Fruit fly (Drosophila melanogaster) whole organism, embryonic: ENCODE data around the gene CG34398.

Source experiments
- BtbVII ChIP-seq: fragments of 200-800 bp; sonication (Bioruptor generic); optimal IDR thresholded peaks from 3 replicates; lab custom pipeline; 2017; ENCODE audit warnings: missing biosample characterization, mild to moderate bottlenecking, missing genetic modification characterization
- CG10366 ChIP-seq: fragments of 200-800 bp; sonication (Bioruptor generic); IDR thresholded peaks from 2 replicates; pipeline ENCODE4 v1.3.6; 2022; ENCODE audit warnings: missing biosample characterization, missing genetic modification characterization
- CG10979 ChIP-seq: fragments of 200-800 bp; sonication (Bioruptor generic); optimal IDR thresholded peaks from 2 replicates; lab custom pipeline; 2018; ENCODE audit warnings: missing biosample characterization, mild to moderate bottlenecking, missing genetic modification characterization, moderate library complexity
- CG11696 ChIP-seq: fragments of 200-800 bp; sonication (Bioruptor generic); IDR thresholded peaks from 2 replicates; pipeline ENCODE4 v1.3.6; 2022; ENCODE audit warnings: missing biosample characterization, missing genetic modification characterization
- CG11723 ChIP-seq: fragments of 200-800 bp; sonication (Bioruptor generic); optimal IDR thresholded peaks from 2 replicates; lab custom pipeline; 2017; ENCODE audit warnings: missing biosample characterization, mild to moderate bottlenecking, missing genetic modification characterization
- CG12769 ChIP-seq: fragments of 200-800 bp; sonication (Bioruptor generic); optimal IDR thresholded peaks from 2 replicates; lab custom pipeline; 2019; ENCODE audit warnings: missing biosample characterization, mild to moderate bottlenecking, missing genetic modification characterization, moderate library complexity
- CG12942 ChIP-seq: fragments of 200-800 bp; sonication (Bioruptor generic); optimal IDR thresholded peaks from 3 replicates; lab custom pipeline; 2016; ENCODE audit warnings: missing biosample characterization, missing genetic modification characterization
- CG17186 ChIP-seq: fragments of 200-800 bp; sonication (Bioruptor generic); optimal IDR thresholded peaks from 3 replicates; lab custom pipeline; 2017; ENCODE audit warnings: missing biosample characterization, missing genetic modification reagents, missing genetic modification characterization
- CG17829 ChIP-seq: fragments of 200-800 bp; optimal IDR thresholded peaks from 2 replicates; lab custom pipeline; 2019; ENCODE audit warnings: missing biosample characterization, mild to moderate bottlenecking, missing genetic modification characterization, moderate library complexity
- CG18011 ChIP-seq: fragments of 200-800 bp; sonication (Bioruptor generic); optimal IDR thresholded peaks from 2 replicates; lab custom pipeline; 2017; ENCODE audit warnings: missing biosample characterization, missing genetic modification characterization, mild to moderate bottlenecking, moderate library complexity, missing genotype
- CG2129 ChIP-seq: fragments of 200-800 bp; sonication (Bioruptor generic); IDR thresholded peaks from 2 replicates; pipeline ENCODE4 v1.3.6; 2022; ENCODE audit warnings: missing biosample characterization, missing genetic modification characterization; ENCODE audit not compliant: partially characterized antibody
- CG30020 ChIP-seq: fragments of 200-800 bp; optimal IDR thresholded peaks from 2 replicates; lab custom pipeline; 2019; ENCODE audit warnings: missing biosample characterization, mild to moderate bottlenecking, missing genetic modification characterization, moderate library complexity
- CG33213 ChIP-seq: fragments of 200-800 bp; sonication (Bioruptor generic); optimal IDR thresholded peaks from 3 replicates; lab custom pipeline; 2016; ENCODE audit warnings: missing biosample characterization, missing genetic modification characterization
- CG4730 ChIP-seq: fragments of 200-800 bp; sonication (Bioruptor generic); IDR thresholded peaks from 2 replicates; pipeline ENCODE4 v1.3.6; 2022; ENCODE audit warnings: missing biosample characterization, missing genetic modification characterization
- CG6175 ChIP-seq: fragments of 200-800 bp; sonication (Bioruptor generic); IDR thresholded peaks from 3 replicates; pipeline ENCODE4 v1.3.6; 2022; ENCODE audit warnings: missing biosample characterization, missing genetic modification characterization
- CG7357 ChIP-seq: fragments of 200-800 bp; sonication (Bioruptor generic); IDR thresholded peaks from 3 replicates; pipeline ENCODE4 v1.3.6; 2022; ENCODE audit warnings: missing biosample characterization, missing genetic modification characterization
- CG7963 ChIP-seq: fragments of 200-800 bp; sonication (Bioruptor generic); IDR thresholded peaks from 3 replicates; pipeline ENCODE4 v1.3.6; 2022; ENCODE audit warnings: missing biosample characterization, missing genetic modification characterization; ENCODE audit not compliant: partially characterized antibody
- CG8281 ChIP-seq: fragments of 200-800 bp; sonication (Bioruptor generic); optimal IDR thresholded peaks from 2 replicates; lab custom pipeline; 2018; ENCODE audit warnings: missing biosample characterization, mild to moderate bottlenecking, missing genetic modification characterization, moderate library complexity
- Chrac-16 ChIP-seq: fragments of 200-800 bp; sonication (Bioruptor generic); optimal IDR thresholded peaks from 3 replicates; lab custom pipeline; 2016; ENCODE audit warnings: missing biosample characterization, missing genetic modification characterization
- Dip3 ChIP-seq: fragments of 200-800 bp; sonication (Bioruptor generic); optimal IDR thresholded peaks from 3 replicates; lab custom pipeline; 2016; ENCODE audit warnings: missing biosample characterization, missing genetic modification characterization
- Dp ChIP-seq: fragments of 200-800 bp; sonication (Bioruptor generic); optimal IDR thresholded peaks from 2 replicates; lab custom pipeline; 2018; ENCODE audit warnings: missing biosample characterization, mild to moderate bottlenecking, missing genetic modification characterization, moderate library complexity
- H15 ChIP-seq: fragments of 200-800 bp; sonication (Bioruptor generic); IDR thresholded peaks from 3 replicates; pipeline ENCODE4 v1.3.6; 2022; ENCODE audit warnings: missing biosample characterization, missing genetic modification characterization
- HLH54F ChIP-seq: fragments of 200-800 bp; sonication (Bioruptor generic); optimal IDR thresholded peaks from 3 replicates; lab custom pipeline; 2016; ENCODE audit warnings: missing biosample characterization, missing genetic modification characterization
- Hmx ChIP-seq: fragments of 200-800 bp; sonication (Bioruptor generic); optimal IDR thresholded peaks from 2 replicates; lab custom pipeline; 2016; ENCODE audit warnings: missing biosample characterization, missing genetic modification characterization
- Jarid2 ChIP-seq: fragments of 200-800 bp; sonication (Bioruptor generic); optimal IDR thresholded peaks from 3 replicates; lab custom pipeline; 2017; ENCODE audit warnings: mild to moderate bottlenecking, missing biosample characterization, missing genetic modification reagents, missing genetic modification characterization
- Lim3 ChIP-seq: fragments of 200-800 bp; sonication (Bioruptor generic); IDR thresholded peaks from 2 replicates; pipeline ENCODE4 v1.3.6; 2022; ENCODE audit warnings: missing biosample characterization, missing genetic modification characterization
- Med ChIP-seq: fragments of 200-800 bp; sonication (Bioruptor generic); peaks from one replicate; lab custom pipeline; 2016; ENCODE audit warnings: missing biosample characterization, missing genetic modification characterization, mild to moderate bottlenecking, inconsistent platforms, moderate library complexity
- Nf-YA ChIP-seq: fragments of 200-800 bp; sonication (Bioruptor generic); IDR thresholded peaks from 2 replicates; pipeline ENCODE4 v1.3.6; 2022; ENCODE audit warnings: missing biosample characterization, missing genetic modification characterization
- Poxn ChIP-seq: fragments of 200-800 bp; sonication (Bioruptor generic); IDR thresholded peaks from 2 replicates; pipeline ENCODE4 v1.3.6; 2022; ENCODE audit warnings: missing biosample characterization, missing genetic modification characterization
- Ptx1 ChIP-seq: fragments of 200-800 bp; sonication (Bioruptor generic); IDR thresholded peaks from 2 replicates; pipeline ENCODE4 v1.3.6; 2022; ENCODE audit warnings: missing biosample characterization, missing genetic modification characterization
- Taf1 ChIP-seq: fragments of 200-800 bp; sonication (Bioruptor generic); IDR thresholded peaks from 2 replicates; pipeline ENCODE4 v1.3.6; 2022; ENCODE audit warnings: missing biosample characterization, missing genetic modification characterization
- Trl ChIP-seq, 3 experiments: fragments of >200 bp in 2 of 3; fragments of 200-800 bp in 1 of 3; sonication (Bioruptor generic) in 1 of 3; optimal IDR thresholded peaks; 2 replicates in 1 of 3; 3 replicates in 2 of 3; lab custom pipeline; 2016 to 2017; ENCODE audit warnings: missing biosample characterization in 1 of 3, missing genetic modification characterization in 1 of 3
- Xrp1 ChIP-seq: fragments of 200-800 bp; sonication (Bioruptor generic); IDR thresholded peaks from 2 replicates; pipeline ENCODE4 v1.3.6; 2022; ENCODE audit warnings: missing biosample characterization, missing genetic modification characterization
- btn ChIP-seq: fragments of 200-800 bp; sonication (Bioruptor generic); optimal IDR thresholded peaks from 2 replicates; lab custom pipeline; 2016; ENCODE audit warnings: missing biosample characterization, missing genetic modification characterization
- cato ChIP-seq: fragments of 200-800 bp; sonication (Bioruptor generic); optimal IDR thresholded peaks from 2 replicates; lab custom pipeline; 2016; ENCODE audit warnings: missing biosample characterization, missing genetic modification characterization, borderline replicate concordance
- dysf ChIP-seq: fragments of 200-800 bp; sonication (Bioruptor generic); IDR thresholded peaks from 3 replicates; pipeline ENCODE4 v1.3.6; 2022; ENCODE audit warnings: missing biosample characterization, missing genetic modification characterization
- eve ChIP-seq, 2 experiments: fragments of >200 bp; optimal IDR thresholded peaks; 2 replicates each; lab custom pipeline; 2017; ENCODE audit warnings: missing biosample characterization in 2 of 2, missing genetic modification characterization in 2 of 2
- gt ChIP-seq: fragments of 200-800 bp; sonication (Bioruptor generic); IDR thresholded peaks from 2 replicates; pipeline ENCODE4 v1.3.6; 2022; ENCODE audit warnings: missing biosample characterization, missing genetic modification characterization
- inv ChIP-seq: fragments of 200-800 bp; sonication (Bioruptor generic); IDR thresholded peaks from 2 replicates; pipeline ENCODE4 v1.3.6; 2022; ENCODE audit warnings: missing biosample characterization, missing genetic modification characterization; ENCODE audit not compliant: partially characterized antibody
- jumu ChIP-seq: fragments of 200-800 bp; sonication (Bioruptor generic); optimal IDR thresholded peaks from 3 replicates; lab custom pipeline; 2016; ENCODE audit warnings: missing biosample characterization, missing genetic modification characterization
- klu ChIP-seq: fragments of 200-800 bp; sonication (Bioruptor generic); IDR thresholded peaks from 2 replicates; pipeline ENCODE4 v1.3.6; 2022; ENCODE audit warnings: missing biosample characterization, missing genetic modification characterization
- lbe ChIP-seq: fragments of 200-800 bp; sonication (Bioruptor generic); optimal IDR thresholded peaks from 2 replicates; lab custom pipeline; 2016; ENCODE audit warnings: missing biosample characterization, mild to moderate bottlenecking, missing genetic modification characterization
- luna ChIP-seq: fragments of 200-800 bp; sonication (Bioruptor generic); optimal IDR thresholded peaks from 2 replicates; lab custom pipeline; 2016; ENCODE audit warnings: missing biosample characterization, missing genetic modification characterization
- onecut ChIP-seq: fragments of 200-800 bp; sonication (Bioruptor generic); IDR thresholded peaks from 2 replicates; pipeline ENCODE4 v1.3.6; 2022; ENCODE audit warnings: missing biosample characterization, missing genetic modification characterization
- org-1 ChIP-seq: fragments of 200-800 bp; sonication (Bioruptor generic); optimal IDR thresholded peaks from 2 replicates; lab custom pipeline; 2017; ENCODE audit warnings: missing biosample characterization, missing genetic modification characterization
- sens-2 ChIP-seq: fragments of 200-800 bp; sonication (Bioruptor generic); IDR thresholded peaks from 2 replicates; pipeline ENCODE4 v1.3.6; 2022; ENCODE audit warnings: missing biosample characterization, missing genetic modification characterization
- tgo ChIP-seq: fragments of 200-800 bp; sonication (Bioruptor generic); IDR thresholded peaks from 3 replicates; pipeline ENCODE4 v1.3.6; 2022; ENCODE audit warnings: missing biosample characterization, missing genetic modification characterization
- tll ChIP-seq, 2 experiments: fragments of 200-800 bp in 1 of 2; fragments of >200 bp in 1 of 2; sonication (Bioruptor generic) in 1 of 2; optimal IDR thresholded peaks; 2 replicates each; lab custom pipeline; 2017 to 2019; ENCODE audit warnings: missing biosample characterization in 2 of 2, missing genetic modification characterization in 2 of 2, mild to moderate bottlenecking in 1 of 2, moderate library complexity in 1 of 2
- trem ChIP-seq: fragments of 200-800 bp; optimal IDR thresholded peaks from 3 replicates; lab custom pipeline; 2019; ENCODE audit warnings: missing biosample characterization, mild to moderate bottlenecking, missing genetic modification characterization, moderate library complexity
- tup ChIP-seq: fragments of 200-800 bp; sonication (Bioruptor generic); optimal IDR thresholded peaks from 2 replicates; lab custom pipeline; 2016; ENCODE audit warnings: missing biosample characterization, mild to moderate bottlenecking, missing genetic modification characterization, moderate library complexity
- wor ChIP-seq: fragments of 200-800 bp; sonication (Bioruptor generic); IDR thresholded peaks from 2 replicates; pipeline ENCODE4 v1.3.6; 2022; ENCODE audit warnings: missing biosample characterization, missing genetic modification characterization
- zen ChIP-seq: fragments of 200-800 bp; sonication (Bioruptor generic); optimal IDR thresholded peaks from 3 replicates; lab custom pipeline; 2018; ENCODE audit warnings: missing biosample characterization, mild to moderate bottlenecking, missing genetic modification characterization, moderate library complexity

CG34398 gene

DNA sequence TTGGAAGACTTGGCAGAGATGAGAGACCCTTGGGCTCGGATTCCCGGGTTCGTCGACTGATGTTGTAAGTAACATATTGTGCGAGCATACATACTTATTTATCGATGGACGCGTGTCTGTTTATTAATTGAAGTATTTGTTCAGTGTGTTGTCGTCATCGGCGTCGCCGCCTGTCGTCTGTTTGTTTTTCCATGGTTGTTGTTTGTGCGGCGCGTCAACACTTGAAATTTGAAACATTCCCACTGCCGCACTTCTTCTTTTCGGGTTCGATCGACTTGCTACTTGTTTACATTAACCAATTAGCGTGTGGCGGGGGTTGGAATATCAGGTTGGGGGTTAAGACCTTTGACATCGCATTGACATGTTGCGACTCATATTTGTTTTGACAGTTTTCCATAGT, 46.4 kb upstream of the CG34398 start (continued):
- TF ChIP-seq CG11696 (GFP tag; lab: Robert Waterston, UW) (no peak), CG11723 (GFP tag; lab: Kevin White, UChicago) (peak; percentile 56), CG10366 (GFP tag; lab: Robert Waterston, UW) (no peak), btn (GFP tag; lab: Kevin White, UChicago) (peak; percentile 54), Poxn (GFP tag; lab: Robert Waterston, UW) (no peak), tll (GFP tag; optimal IDR thresholded peaks at IDR 0.05; lab: Kevin White, UChicago) (peak in 1 of 2 experiments; percentile 95), Trl (optimal IDR thresholded peaks at IDR 0.05; lab: Kevin White, UChicago) (no peak), Trl (GFP tag; optimal IDR thresholded peaks at IDR 0.05; lab: Kevin White, UChicago) (peak; percentile 77), Dip3 (GFP tag; lab: Kevin White, UChicago) (no peak), H15 (no peak), lbe (GFP tag; lab: Kevin White, UChicago) (no peak), Jarid2 (GFP tag; lab: Kevin White, UChicago) (peak; percentile 62), CG8281 (tag; lab: Kevin White, UChicago) (peak; percentile 44), onecut (GFP tag; lab: Robert Waterston, UW) (peak; percentile 67), Xrp1 (GFP tag; lab: Robert Waterston, UW) (peak; percentile 86), CG17829 (tag; lab: Kevin White, UChicago) (peak; percentile 52), jumu (no peak), inv (GFP tag; lab: Robert Waterston, UW) (no peak), CG6175 (GFP tag; lab: Robert Waterston, UW) (no peak), Chrac-16 (no peak), Hmx (GFP tag; lab: Kevin White, UChicago) (no peak), CG18011 (no peak), CG12942 (GFP tag; lab: Kevin White, UChicago) (no peak), Dp (GFP tag; lab: Kevin White, UChicago) (no peak), CG33213 (GFP tag; lab: Kevin White, UChicago) (peak; percentile 46), CG10979 (tag; lab: Kevin White, UChicago) (peak; percentile 44), BtbVII (GFP tag; lab: Kevin White, UChicago) (peak; percentile 69), wor (no peak), HLH54F (GFP tag; lab: Kevin White, UChicago) (peak; percentile 18), Nf-YA (GFP tag; lab: Robert Waterston, UW) (no peak), CG30020 (tag; lab: Kevin White, UChicago) (peak; percentile 3), CG7357 (GFP tag; lab: Robert Waterston, UW) (no peak), cato (GFP tag; lab: Kevin White, UChicago) (no peak), luna (peak; percentile 9), gt (GFP tag; lab: Robert Waterston, UW) (no peak), eve (GFP tag; optimal IDR thresholded peaks at IDR 0.05; lab: Kevin White, UChicago) (no peak), zen (tag; lab: Kevin White, UChicago) (peak; percentile 64), klu (GFP tag; lab: Robert Waterston, UW) (no peak), CG2129 (no peak), org-1 (GFP tag; lab: Kevin White, UChicago) (peak; percentile 80), tgo (no peak), tup (peak; percentile 36), CG4730 (GFP tag; lab: Robert Waterston, UW) (no peak), Ptx1 (GFP tag; lab: Robert Waterston, UW) (no peak), CG7963 (GFP tag; lab: Robert Waterston, UW) (no peak), trem (tag; lab: Kevin White, UChicago) (peak; percentile 70), Taf1 (no peak), Med (peak; percentile 86), dysf (GFP tag; lab: Robert Waterston, UW) (no peak), CG12769 (tag; lab: Kevin White, UChicago) (no peak), CG17186 (peak; percentile 60), sens-2 (GFP tag; lab: Robert Waterston, UW) (no peak; the same call in 1 of the 2 replicates), Lim3 (no peak)
